Worm (Caenorhabditis elegans): ENCODE measurements around the gene clec-143.

Gene clec-143

DNA sequence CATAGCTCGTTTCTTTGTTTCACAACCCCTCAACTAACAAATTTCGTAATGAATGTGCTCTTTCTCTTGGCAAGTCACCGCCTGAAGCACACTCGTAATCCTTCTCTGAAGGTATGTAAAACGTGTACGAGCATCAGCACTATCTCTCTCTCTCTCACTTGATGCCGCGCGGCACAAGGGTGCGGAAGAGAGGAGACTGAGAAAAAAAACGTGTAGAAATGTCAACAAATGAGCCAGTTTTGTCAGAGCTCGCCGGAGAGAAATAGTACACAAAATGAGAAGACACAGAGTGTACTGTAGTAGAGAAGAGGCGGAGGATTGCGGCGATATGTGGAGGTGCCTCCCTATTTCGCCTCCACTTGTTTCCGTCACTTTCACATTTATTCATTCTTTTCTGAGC, 40.1 kb upstream of the clec-143 start, which contains the start of gene F59B10.3:
Gene F59B10.3, plus strand, starts transcription at position 301 of the 400 bp plus-strand sequence.
- TF ChIP-seq pqm-1 (tag; optimal IDR thresholded peaks at IDR 0.05) (no peak), nhr-12 (tag; optimal IDR thresholded peaks at IDR 0.05) (no peak), ceh-88 (GFP tag; IDR thresholded peaks at IDR 0.05) (no peak)

DNA sequence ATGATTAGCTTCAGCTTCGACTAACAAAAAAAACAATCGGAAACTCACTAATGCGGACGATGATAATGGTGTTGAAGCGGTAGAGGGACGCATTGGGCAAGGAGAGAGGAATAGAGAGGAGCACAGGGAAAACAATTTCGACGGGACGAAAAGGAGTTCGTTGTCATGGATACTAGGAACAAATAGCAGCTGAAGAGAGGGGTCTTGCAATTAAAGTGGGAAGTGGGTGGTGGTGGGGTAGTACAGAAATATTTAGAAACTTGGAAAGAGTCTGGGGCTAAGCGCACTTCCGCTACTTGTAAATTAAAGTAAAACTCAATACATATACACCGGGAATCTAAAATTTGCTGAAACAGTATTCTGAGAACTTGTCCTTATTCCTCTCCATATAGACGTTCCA, 39.6 kb upstream of the clec-143 start, which contains the start of gene F59B10.2:
Gene F59B10.2, minus strand, starts transcription at position 101 of the 400 bp plus-strand sequence.
- TF ChIP-seq unc-98 (GFP tag; IDR thresholded peaks at IDR 0.05), result no peak
- no peak for TF ChIP-seq efl-1 (optimal IDR thresholded peaks at IDR 0.05)
- peak in 1 of 2 experiments; percentile 52 for TF ChIP-seq efl-1 (GFP tag; optimal IDR thresholded peaks at IDR 0.05 in 1 of 2)
- TF ChIP-seq C16A3.4 (tag; optimal IDR thresholded peaks at IDR 0.05), result no peak
- no peak for TF ChIP-seq elt-3 (tag; optimal IDR thresholded peaks at IDR 0.05)
- TF ChIP-seq snpc-4 (tag; optimal IDR thresholded peaks at IDR 0.05), result no peak

ce11 chrII:10507906-10508305, 37.8 kb upstream of the clec-143 start:
- TF ChIP-seq lin-14 (GFP tag; optimal IDR thresholded peaks at IDR 0.05), result no peak
- no peak for TF ChIP-seq rnt-1 (tag; optimal IDR thresholded peaks at IDR 0.05)
- no peak for TF ChIP-seq hlh-17 (GFP tag; optimal IDR thresholded peaks at IDR 0.05; ENCODE audit: borderline replicate concordance)
- TF ChIP-seq ceh-63 (GFP tag; optimal IDR thresholded peaks at IDR 0.05), result no peak
- TF ChIP-seq nhr-47 (tag; optimal IDR thresholded peaks at IDR 0.05), result no peak
- no peak for TF ChIP-seq ets-5 (GFP tag; IDR thresholded peaks at IDR 0.05)
- no peak for TF ChIP-seq aly-2 (tag; optimal IDR thresholded peaks at IDR 0.05)
- TF ChIP-seq nhr-76 (tag; optimal IDR thresholded peaks at IDR 0.05), result no peak
- no peak for TF ChIP-seq pqm-1 (tag; optimal IDR thresholded peaks at IDR 0.05)
- TF ChIP-seq egl-27 (tag; optimal IDR thresholded peaks at IDR 0.05), result no peak
- TF ChIP-seq jun-1 (tag; optimal IDR thresholded peaks at IDR 0.05), result no peak
- no peak for TF ChIP-seq elt-2 (tag; optimal IDR thresholded peaks at IDR 0.05)
- no peak for TF ChIP-seq alr-1 (tag; optimal IDR thresholded peaks at IDR 0.05; ENCODE audit: borderline replicate concordance)
- no peak for TF ChIP-seq grh-1 (GFP tag; IDR thresholded peaks at IDR 0.05)
- TF ChIP-seq sptf-1 (tag; optimal IDR thresholded peaks at IDR 0.05), result no peak
- TF ChIP-seq unc-98 (GFP tag; IDR thresholded peaks at IDR 0.05), result no peak
- no peak for TF ChIP-seq pax-3 (tag; optimal IDR thresholded peaks at IDR 0.05)
- TF ChIP-seq skn-1 (tag; optimal IDR thresholded peaks at IDR 0.05), result no peak
- no peak for TF ChIP-seq nhr-11 (tag; optimal IDR thresholded peaks at IDR 0.05)

DNA sequence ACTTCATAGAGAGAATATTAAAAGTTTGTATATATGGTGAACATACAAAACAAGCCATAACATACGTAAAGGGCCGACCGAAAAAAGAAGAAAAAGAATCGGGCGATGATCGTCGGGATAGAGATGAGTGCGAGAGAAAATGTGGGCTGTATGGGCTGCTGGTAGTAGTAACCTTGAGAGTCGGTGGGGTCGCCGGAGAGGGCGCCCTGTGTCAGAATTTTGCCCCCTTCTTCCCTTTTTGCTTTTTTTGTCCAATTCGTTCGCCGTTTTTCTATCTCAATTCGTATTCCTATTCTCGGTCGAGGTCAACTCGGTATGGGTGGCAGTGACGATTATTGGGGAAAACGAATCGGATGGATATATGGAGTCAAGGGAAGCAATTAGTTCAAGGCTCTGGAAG, 35.9 kb upstream of the clec-143 start:
- TF ChIP-seq lin-14 (GFP tag; optimal IDR thresholded peaks at IDR 0.05) (peak; percentile 63), egl-27 (tag; optimal IDR thresholded peaks at IDR 0.05) (no peak), blmp-1 (tag; optimal IDR thresholded peaks at IDR 0.05) (peak; percentile 41), C34B4.2 (tag; optimal IDR thresholded peaks at IDR 0.05) (no peak), lsy-2 (tag; optimal IDR thresholded peaks at IDR 0.05) (no peak), snu-23 (GFP tag; optimal IDR thresholded peaks at IDR 0.05) (peak; percentile 34), aly-2 (tag; optimal IDR thresholded peaks at IDR 0.05) (no peak), nhr-85 (tag) (peak; percentile 36), aha-1 (tag; optimal IDR thresholded peaks at IDR 0.05) (no peak)

ce11 chrII:10504729-10505128, 34.6 kb upstream of the clec-143 start:
- TF ChIP-seq nhr-19 (GFP tag; conservative IDR thresholded peaks at IDR 0.05) (no peak), mef-2 (tag; optimal IDR thresholded peaks at IDR 0.05) (no peak), fkh-10 (GFP tag; optimal IDR thresholded peaks at IDR 0.05) (no peak), isw-1 (GFP tag; IDR thresholded peaks at IDR 0.05) (no peak), unc-130 (tag; optimal IDR thresholded peaks at IDR 0.05) (no peak), ceh-88 (GFP tag; IDR thresholded peaks at IDR 0.05) (no peak), unc-86 (tag; optimal IDR thresholded peaks at IDR 0.05) (no peak), mep-1 (tag; optimal IDR thresholded peaks at IDR 0.05) (peak; percentile 40), snu-23 (GFP tag; optimal IDR thresholded peaks at IDR 0.05) (no peak), lin-15B (tag; optimal IDR thresholded peaks at IDR 0.05) (no peak), dpl-1 (GFP tag; optimal IDR thresholded peaks at IDR 0.05) (no peak), aha-1 (tag; optimal IDR thresholded peaks at IDR 0.05) (no peak), nhr-76 (tag; optimal IDR thresholded peaks at IDR 0.05) (no peak), C04F5.9 (tag; optimal IDR thresholded peaks at IDR 0.05) (no peak), egl-27 (tag; optimal IDR thresholded peaks at IDR 0.05) (no peak), irx-1 (tag; optimal IDR thresholded peaks at IDR 0.05) (no peak), sup-37 (GFP tag; optimal IDR thresholded peaks at IDR 0.05) (no peak), ztf-11 (tag; optimal IDR thresholded peaks at IDR 0.05) (no peak), nhr-47 (tag; optimal IDR thresholded peaks at IDR 0.05) (no peak), elt-2 (tag; optimal IDR thresholded peaks at IDR 0.05) (no peak), rnt-1 (tag; optimal IDR thresholded peaks at IDR 0.05) (no peak), hpl-2 (GFP tag; optimal IDR thresholded peaks at IDR 0.05) (no peak), ets-5 (GFP tag; IDR thresholded peaks at IDR 0.05) (no peak), nhr-85 (tag) (peak; percentile 30)

All from whole organism, L1 larva.